Worm (Caenorhabditis elegans): Measurements from ENCODE around the gene elo-8.

DNA sequence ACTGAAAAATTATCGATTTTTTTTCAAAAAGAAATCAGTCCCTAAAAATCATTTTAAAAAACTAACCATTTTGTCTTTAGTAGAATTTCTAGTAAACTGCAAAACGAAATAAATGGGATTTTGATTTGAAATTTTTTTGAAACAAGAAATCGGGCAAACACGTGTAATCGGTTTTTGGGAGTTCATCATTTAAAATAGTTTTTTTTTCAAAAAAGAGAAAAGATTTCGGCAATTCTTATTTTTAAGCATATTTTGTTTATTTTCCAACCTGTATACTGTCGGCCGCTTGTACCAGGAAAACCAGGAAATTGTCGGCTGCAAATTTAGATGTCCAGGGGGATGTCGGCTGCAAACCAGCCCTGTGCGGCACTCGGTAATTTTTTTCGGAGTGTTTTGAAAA is at the start of gene elo-8:
- no peak for TF ChIP-seq cog-1 (tag; optimal IDR thresholded peaks at IDR 0.05)
- no peak for TF ChIP-seq klf-2 (GFP tag; conservative IDR thresholded peaks at IDR 0.05)
